Fruit fly (Drosophila melanogaster) S2 (cell line): ENCODE results near the gene CG14100.

ENCODE experiments used
- CG8478 ChIP-seq: fragments of >200 bp; optimal IDR thresholded peaks from 2 replicates; lab custom pipeline; 2018
- CTCF ChIP-seq, 2 experiments: fragments of >200 bp; optimal IDR thresholded peaks; 2 replicates each; lab custom pipeline; 2018

dm6 chr3L:19574452-19574851, 15.9 kb downstream of the CG14100 start:
- TF ChIP-seq CTCF (optimal IDR thresholded peaks at IDR 0.05; lab: Kevin White, UChicago) (no peak), CG8478 (lab: Kevin White, UChicago) (no peak)
